Worm (Caenorhabditis elegans): ENCODE measurements around the gene puf-9.

puf-9 gene

DNA sequence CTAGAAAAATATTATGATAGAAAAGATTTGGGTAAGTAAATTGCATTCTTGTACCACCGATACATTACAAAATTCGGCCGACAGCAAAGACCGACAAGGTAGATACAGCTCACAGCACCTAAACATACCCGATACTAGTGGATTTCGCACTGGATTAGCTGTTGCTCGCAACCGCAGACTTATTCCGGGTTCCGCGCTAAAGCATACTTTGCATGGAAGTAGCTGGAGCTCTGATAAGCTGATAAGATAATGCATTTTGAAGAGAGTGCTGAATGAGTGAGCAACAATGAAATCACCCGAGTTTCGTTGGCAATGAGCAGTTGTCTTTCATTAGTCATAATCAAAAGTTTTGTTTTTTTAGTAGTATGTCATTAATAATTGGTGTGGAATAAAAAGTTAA lies 9.1 kb downstream of the puf-9 start:
- TF ChIP-seq bed-2 (GFP tag; IDR thresholded peaks at IDR 0.05) (no peak), lsy-27 (tag; optimal IDR thresholded peaks at IDR 0.05; ENCODE audit: borderline replicate concordance, insufficient read depth) (no peak), ccch-3 (GFP tag; optimal IDR thresholded peaks at IDR 0.05) (no peak), ztf-28 (GFP tag; IDR thresholded peaks at IDR 0.05) (no peak), hlh-26 (GFP tag; conservative IDR thresholded peaks at IDR 0.05) (no peak), hsf-1 (GFP tag; IDR thresholded peaks at IDR 0.05) (no peak), hrde-1 (tag; optimal IDR thresholded peaks at IDR 0.05; ENCODE audit: borderline replicate concordance) (no peak), mes-4 (tag; optimal IDR thresholded peaks at IDR 0.05) (no peak), let-526 (GFP tag; IDR thresholded peaks at IDR 0.05) (no peak), T26A5.8 (tag; optimal IDR thresholded peaks at IDR 0.05) (no peak), K12H6.12 (tag; optimal IDR thresholded peaks at IDR 0.05) (no peak), atf-7 (tag; optimal IDR thresholded peaks at IDR 0.05) (no peak), sea-2 (GFP tag; IDR thresholded peaks at IDR 0.05) (no peak), ztf-3 (GFP tag; optimal IDR thresholded peaks at IDR 0.05) (no peak), nfya-2 (GFP tag; IDR thresholded peaks at IDR 0.05) (no peak), aptf-2 (GFP tag; conservative IDR thresholded peaks at IDR 0.05) (no peak), ceh-40 (GFP tag; IDR thresholded peaks at IDR 0.05) (no peak), repo-1 (tag; optimal IDR thresholded peaks at IDR 0.05) (no peak)

DNA sequence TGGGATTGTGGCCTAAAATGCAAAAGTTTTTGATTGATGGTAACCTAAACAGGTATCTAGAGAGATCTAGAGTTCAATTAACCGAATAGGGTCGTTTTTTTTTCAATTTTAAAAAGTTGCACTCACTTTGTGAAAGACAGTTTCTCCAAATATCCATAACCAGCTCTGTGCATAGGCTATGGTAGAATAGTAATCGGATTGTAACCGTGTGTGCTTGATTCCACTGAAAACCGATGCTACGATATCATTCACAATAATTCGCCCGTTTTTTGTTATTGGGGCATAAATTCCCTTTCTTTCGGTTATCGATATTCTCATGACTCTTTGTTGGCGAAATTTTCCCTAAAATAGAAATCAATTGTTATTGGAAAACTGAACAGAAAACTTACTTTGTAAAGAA lies 10.7 kb downstream of the puf-9 start:
- TF ChIP-seq die-1 (tag; optimal IDR thresholded peaks at IDR 0.05) (no peak), cebp-1 (GFP tag; IDR thresholded peaks at IDR 0.05) (no peak), cebp-1 (tag; optimal IDR thresholded peaks at IDR 0.05) (no peak), unc-130 (GFP tag; optimal IDR thresholded peaks at IDR 0.05) (no peak), mxl-1 (tag; optimal IDR thresholded peaks at IDR 0.05) (no peak), ekl-4 (GFP tag; IDR thresholded peaks at IDR 0.05) (no peak), F57A8.1 (GFP tag; optimal IDR thresholded peaks at IDR 0.05) (no peak), B0019.2 (GFP tag; conservative IDR thresholded peaks at IDR 0.05) (no peak), ztf-22 (GFP tag; optimal IDR thresholded peaks at IDR 0.05) (no peak), F23B12.7 (tag; optimal IDR thresholded peaks at IDR 0.05; ENCODE audit: insufficient read depth) (no peak), pbrm-1 (GFP tag; IDR thresholded peaks at IDR 0.05) (no peak)

ce11 chrX:5854163-5854451 lies 12.7 kb downstream of the puf-9 start, which contains the start of gene hog-1:
hog-1 (minus strand) TSS chrX:5854263.
- TF ChIP-seq rec-8 (tag; optimal IDR thresholded peaks at IDR 0.05), result no peak
- no peak for TF ChIP-seq nfyb-1 (GFP tag; IDR thresholded peaks at IDR 0.05)
- no peak for TF ChIP-seq bed-1 (GFP tag; IDR thresholded peaks at IDR 0.05)
- TF ChIP-seq Y79H2A.3 (GFP tag; conservative IDR thresholded peaks at IDR 0.05), result no peak
- no peak for TF ChIP-seq lsl-1 (GFP tag; optimal IDR thresholded peaks at IDR 0.05)
- no peak for TF ChIP-seq B0336.3 (GFP tag; IDR thresholded peaks at IDR 0.05)
- TF ChIP-seq C06A6.2 (GFP tag; conservative IDR thresholded peaks at IDR 0.05), result no peak
- no peak for TF ChIP-seq akir-1 (GFP tag; optimal IDR thresholded peaks at IDR 0.05)
- TF ChIP-seq snpc-1.1 (tag; optimal IDR thresholded peaks at IDR 0.05; ENCODE audit: insufficient read depth), result no peak
- no peak for TF ChIP-seq lin-54 (GFP tag; optimal IDR thresholded peaks at IDR 0.05)
- TF ChIP-seq dox-1 (GFP tag; IDR thresholded peaks at IDR 0.05), result no peak
- TF ChIP-seq lag-1 (GFP tag; IDR thresholded peaks at IDR 0.05), result no peak
- no peak for TF ChIP-seq F39B2.1 (GFP tag; IDR thresholded peaks at IDR 0.05)
- TF ChIP-seq hrde-1 (tag; optimal IDR thresholded peaks at IDR 0.05; ENCODE audit: borderline replicate concordance), result no peak
- TF ChIP-seq Y53F4B.3 (GFP tag; IDR thresholded peaks at IDR 0.05), result no peak
- TF ChIP-seq hmg-1.2 (GFP tag; IDR thresholded peaks at IDR 0.05), result no peak
- no peak for TF ChIP-seq sdz-38 (tag; optimal IDR thresholded peaks at IDR 0.05)
- TF ChIP-seq let-526 (GFP tag; IDR thresholded peaks at IDR 0.05), result no peak
- no peak for TF ChIP-seq cebp-1 (GFP tag; IDR thresholded peaks at IDR 0.05)
- TF ChIP-seq cebp-1 (tag; optimal IDR thresholded peaks at IDR 0.05), result no peak
- TF ChIP-seq repo-1 (tag; optimal IDR thresholded peaks at IDR 0.05), result no peak
